Worm (Caenorhabditis elegans) whole organism, L2 larva: Measurements from ENCODE around the gene rnp-5.

Experiments
- ceh-16 ChIP-seq: fragments of 150-350 bp; optimal IDR thresholded peaks from 2 replicates; lab custom pipeline; 2014; ENCODE audit warnings: missing biosample characterization, missing genetic modification characterization
- elt-1 ChIP-seq: fragments of 150-350 bp; optimal IDR thresholded peaks from 2 replicates; lab custom pipeline; 2014; ENCODE audit warnings: missing biosample characterization, missing genetic modification characterization
- nhr-10 ChIP-seq: sonication (generic microtip); optimal IDR thresholded peaks from 2 replicates; lab custom pipeline; 2017; ENCODE audit warnings: missing biosample characterization, missing genetic modification characterization
- nhr-11 ChIP-seq: fragments of 150-350 bp; optimal IDR thresholded peaks from 2 replicates; lab custom pipeline; 2014; ENCODE audit warnings: missing biosample characterization, missing genetic modification characterization
- nhr-129 ChIP-seq: fragments of 150-350 bp; optimal IDR thresholded peaks from 2 replicates; lab custom pipeline; 2014; ENCODE audit warnings: missing biosample characterization, missing genetic modification characterization
- nhr-237 ChIP-seq: fragments of 150-350 bp; optimal IDR thresholded peaks from 2 replicates; lab custom pipeline; 2014; ENCODE audit warnings: missing biosample characterization, missing genetic modification characterization
- unc-62 ChIP-seq: fragments of 150-350 bp; optimal IDR thresholded peaks from 2 replicates; lab custom pipeline; 2014; ENCODE audit warnings: missing biosample characterization, missing genetic modification reagents, missing genetic modification characterization

DNA sequence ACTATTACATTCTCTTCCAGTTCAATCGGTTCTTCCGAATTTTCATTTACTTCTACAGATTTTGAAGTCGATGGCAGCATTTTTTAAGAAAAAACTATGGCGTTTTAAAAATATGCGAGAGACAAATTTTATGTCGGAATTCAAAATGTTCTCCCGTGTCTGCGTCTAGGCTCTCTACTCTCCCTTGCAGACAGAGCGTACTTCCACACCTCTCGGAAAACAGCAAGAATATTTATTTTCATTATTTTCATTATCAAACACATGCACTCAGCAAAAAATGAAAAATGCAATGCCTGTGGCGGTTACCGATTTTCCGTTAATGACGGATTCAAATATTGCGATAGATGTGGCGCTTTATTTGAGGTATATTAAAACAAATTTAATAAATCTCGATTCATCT lies 41.8 kb upstream of the rnp-5 start, which contains the start of the genes ztf-18 and F23H11.2:
- TF ChIP-seq ceh-16 (tag; lab: Kevin White, UChicago) (no peak), nhr-129 (tag; lab: Kevin White, UChicago) (no peak), nhr-10 (tag; lab: Kevin White, UChicago) (no peak), nhr-11 (no peak), unc-62 (GFP tag; lab: Kevin White, UChicago) (no peak), elt-1 (tag; lab: Kevin White, UChicago) (no peak), nhr-237 (tag; lab: Kevin White, UChicago) (no peak)
